Worm (Caenorhabditis elegans) whole organism, L4 larva: ENCODE measurements around the gene str-10.
"Not testable (repeated sequence)": the region's sequence is repeated elsewhere in the genome, so short reads cannot be mapped to it uniquely, and the experiment has no call there.

Experiments used
- F10B5.3 ChIP-seq: sonication (generic microtip); optimal IDR thresholded peaks from 2 replicates; lab custom pipeline; 2016; ENCODE audit warnings: mild to moderate bottlenecking, missing genetic modification characterization, missing compliant biosample characterization
- F26F4.8 ChIP-seq: fragments of 200-800 bp; sonication (Bioruptor generic); conservative IDR thresholded peaks from 2 replicates; pipeline ENCODE4 v1.3.6; 2022; ENCODE audit warnings: missing genetic modification characterization, missing compliant biosample characterization
- F44E2.7 ChIP-seq: fragments of 200-800 bp; sonication (Bioruptor generic); IDR thresholded peaks from 2 replicates; pipeline ENCODE4 v2.1.2; 2022; ENCODE audit warnings: missing genetic modification characterization, missing compliant biosample characterization
- T20F7.1 ChIP-seq: fragments of 200-800 bp; sonication (Bioruptor generic); optimal IDR thresholded peaks from 2 replicates; lab custom pipeline; 2018; ENCODE audit warnings: mild to moderate bottlenecking, missing genetic modification characterization, missing compliant biosample characterization
- Y48G9A.11 ChIP-seq: fragments of 200-800 bp; sonication (Bioruptor generic); IDR thresholded peaks from 2 replicates; pipeline ENCODE4 v1.3.6; 2022; ENCODE audit warnings: missing genetic modification reagents, missing genetic modification characterization, missing compliant biosample characterization
- Y5F2A.4 ChIP-seq: fragments of 200-800 bp; sonication (Bioruptor generic); optimal IDR thresholded peaks from 2 replicates; lab custom pipeline; 2018; ENCODE audit warnings: mild to moderate bottlenecking, missing genetic modification characterization, missing compliant biosample characterization
- Y75B8A.6 ChIP-seq: fragments of 200-800 bp; sonication (Bioruptor generic); IDR thresholded peaks from 2 replicates; pipeline ENCODE4 v1.3.6; 2022; ENCODE audit warnings: missing genetic modification reagents, missing genetic modification characterization, missing compliant biosample characterization
- ZK337.2 ChIP-seq: fragments of 200-800 bp; sonication (Bioruptor generic); IDR thresholded peaks from 2 replicates; pipeline ENCODE4 v1.3.6; 2022; ENCODE audit warnings: missing genetic modification reagents, missing genetic modification characterization, missing compliant biosample characterization
- aha-1 ChIP-seq: fragments of 150-350 bp; peaks from one replicate; lab custom pipeline; 2014; ENCODE audit warnings: missing biosample characterization, missing genetic modification characterization
- arid-1 ChIP-seq: fragments of 200-800 bp; sonication (Bioruptor generic); conservative IDR thresholded peaks from 2 replicates; pipeline ENCODE4 v1.3.6; 2022; ENCODE audit warnings: missing genetic modification reagents, missing genetic modification characterization, missing compliant biosample characterization
- ceh-28 ChIP-seq: fragments of 150-350 bp; optimal IDR thresholded peaks from 2 replicates; lab custom pipeline; 2014; ENCODE audit warnings: missing biosample characterization, missing genetic modification reagents, missing genetic modification characterization
- ceh-32 ChIP-seq: sonication (generic microtip); optimal IDR thresholded peaks from 2 replicates; lab custom pipeline; 2016; ENCODE audit warnings: mild to moderate bottlenecking, missing genetic modification characterization, missing compliant biosample characterization; ENCODE audit not compliant: poor library complexity
- cey-2 ChIP-seq: sonication (generic microtip); optimal IDR thresholded peaks from 3 replicates; lab custom pipeline; 2017; ENCODE audit warnings: missing genetic modification characterization, mild to moderate bottlenecking, missing compliant biosample characterization, antibody characterized with exemption, borderline replicate concordance; ENCODE audit not compliant: insufficient read depth
- ctbp-1 ChIP-seq: fragments of 200-800 bp; sonication (Bioruptor generic); IDR thresholded peaks from 2 replicates; pipeline ENCODE4 v1.3.6; 2022; ENCODE audit warnings: missing genetic modification reagents, missing genetic modification characterization, missing compliant biosample characterization
- dmd-6 ChIP-seq: fragments of 200-800 bp; sonication (Bioruptor generic); IDR thresholded peaks from 2 replicates; pipeline ENCODE4 v1.3.6; 2022; ENCODE audit warnings: missing genetic modification reagents, missing genetic modification characterization, missing compliant biosample characterization
- dpl-1 ChIP-seq: fragments of 150-350 bp; optimal IDR thresholded peaks from 2 replicates; lab custom pipeline; 2014; ENCODE audit warnings: missing biosample characterization, missing genetic modification reagents, missing genetic modification characterization
- egl-43 ChIP-seq: fragments of 200-800 bp; sonication (Bioruptor generic); IDR thresholded peaks from 2 replicates; pipeline ENCODE4 v1.3.6; 2022; ENCODE audit warnings: missing genetic modification reagents, missing genetic modification characterization, missing compliant biosample characterization
- fkh-10 ChIP-seq: fragments of 150-350 bp; optimal IDR thresholded peaks from 2 replicates; lab custom pipeline; 2014; ENCODE audit warnings: missing biosample characterization, missing genetic modification reagents, missing genetic modification characterization
- gei-8 ChIP-seq: fragments of 200-800 bp; sonication (Bioruptor generic); optimal IDR thresholded peaks from 2 replicates; lab custom pipeline; 2018; ENCODE audit warnings: mild to moderate bottlenecking, missing genetic modification characterization, missing compliant biosample characterization
- hlh-11 ChIP-seq: fragments of 200-800 bp; sonication (Bioruptor generic); optimal IDR thresholded peaks from 2 replicates; lab custom pipeline; 2018; ENCODE audit warnings: mild to moderate bottlenecking, missing genetic modification characterization, missing compliant biosample characterization
- hmg-1.1 ChIP-seq: fragments of 200-800 bp; sonication (Bioruptor generic); IDR thresholded peaks from 2 replicates; pipeline ENCODE4 v1.3.6; 2022; ENCODE audit warnings: missing genetic modification reagents, missing genetic modification characterization, missing compliant biosample characterization
- lim-7 ChIP-seq: fragments of 200-800 bp; sonication (Bioruptor generic); IDR thresholded peaks from 2 replicates; pipeline ENCODE4 v1.3.6; 2022; ENCODE audit warnings: missing genetic modification characterization, missing compliant biosample characterization
- lin-13 ChIP-seq: fragments of 150-350 bp; optimal IDR thresholded peaks from 2 replicates; lab custom pipeline; 2014; ENCODE audit warnings: missing biosample characterization, missing genetic modification reagents, missing genetic modification characterization
- lin-15B ChIP-seq: fragments of 150-350 bp; sonication (generic microtip); optimal IDR thresholded peaks from 3 replicates; lab custom pipeline; 2014; ENCODE audit warnings: missing biosample characterization, missing genetic modification characterization
- lin-29 ChIP-seq: fragments of 200-800 bp; sonication (Bioruptor generic); IDR thresholded peaks from 2 replicates; pipeline ENCODE4 v1.3.6; 2022; ENCODE audit warnings: missing genetic modification reagents, missing genetic modification characterization, missing compliant biosample characterization
- madf-5 ChIP-seq, 2 experiments: fragments of 200-800 bp; sonication (Bioruptor generic); IDR thresholded peaks; 2 replicates each; pipeline ENCODE4 v1.3.6; 2022; ENCODE audit warnings: missing compliant biosample characterization in 2 of 2, missing genetic modification characterization in 2 of 2
- madf-9 ChIP-seq: fragments of 200-800 bp; sonication (Bioruptor generic); conservative IDR thresholded peaks from 2 replicates; pipeline ENCODE4 v1.3.6; 2022; ENCODE audit warnings: missing genetic modification reagents, missing genetic modification characterization, missing compliant biosample characterization
- mdl-1 ChIP-seq, 2 experiments: fragments of 150-350 bp in 1 of 2; sonication (generic microtip) in 1 of 2; optimal IDR thresholded peaks; 2 replicates each; lab custom pipeline; 2014 to 2017; ENCODE audit warnings: missing biosample characterization in 2 of 2, missing genetic modification characterization in 2 of 2
- mdt-29 ChIP-seq: fragments of 200-800 bp; sonication (Bioruptor generic); IDR thresholded peaks from 2 replicates; pipeline ENCODE4 v1.3.6; 2022; ENCODE audit warnings: missing genetic modification reagents, missing genetic modification characterization, missing compliant biosample characterization
- mxl-2 ChIP-seq: fragments of 200-800 bp; sonication (Bioruptor generic); conservative IDR thresholded peaks from 2 replicates; pipeline ENCODE4 v1.3.6; 2022; ENCODE audit warnings: missing genetic modification reagents, missing genetic modification characterization, missing compliant biosample characterization
- nhr-10 ChIP-seq: fragments of 150-350 bp; optimal IDR thresholded peaks from 2 replicates; lab custom pipeline; 2014; ENCODE audit warnings: missing biosample characterization, missing genetic modification characterization
- nhr-237 ChIP-seq: sonication (generic microtip); optimal IDR thresholded peaks from 2 replicates; lab custom pipeline; 2017; ENCODE audit warnings: missing biosample characterization, missing genetic modification characterization
- nhr-48 ChIP-seq: sonication (generic microtip); optimal IDR thresholded peaks from 2 replicates; lab custom pipeline; 2016; ENCODE audit warnings: mild to moderate bottlenecking, missing genetic modification characterization, missing compliant biosample characterization
- nhr-77 ChIP-seq: fragments of 150-350 bp; optimal IDR thresholded peaks from 2 replicates; lab custom pipeline; 2014; ENCODE audit warnings: missing biosample characterization, missing genetic modification characterization
- pha-4 ChIP-seq, 2 experiments: fragments of 150-350 bp in 1 of 2; fragments of 200-800 bp in 1 of 2; sonication (Bioruptor generic) in 1 of 2; IDR thresholded peaks in 1 of 2; optimal IDR thresholded peaks in 1 of 2; 2 replicates each; pipeline versions ENCODE4 v1.3.6 to Lab custom; 2014 to 2022; ENCODE audit warnings: missing genetic modification characterization in 2 of 2, missing genetic modification reagents in 2 of 2, missing biosample characterization in 1 of 2, missing compliant biosample characterization in 1 of 2
- php-3 ChIP-seq: fragments of 200-800 bp; sonication (Bioruptor generic); IDR thresholded peaks from 2 replicates; pipeline ENCODE4 v1.3.6; 2022; ENCODE audit warnings: missing genetic modification reagents, missing genetic modification characterization, missing compliant biosample characterization
- pqm-1 ChIP-seq: sonication (generic microtip); optimal IDR thresholded peaks from 2 replicates; lab custom pipeline; 2017; ENCODE audit warnings: missing biosample characterization, missing genetic modification characterization
- saeg-2 ChIP-seq: fragments of 200-800 bp; sonication (Bioruptor generic); IDR thresholded peaks from 2 replicates; pipeline ENCODE4 v1.3.6; 2022; ENCODE audit warnings: missing genetic modification reagents, missing genetic modification characterization, missing compliant biosample characterization
- sdz-12 ChIP-seq: fragments of 200-800 bp; sonication (Bioruptor generic); optimal IDR thresholded peaks from 2 replicates; lab custom pipeline; 2018; ENCODE audit warnings: mild to moderate bottlenecking, missing genetic modification characterization, missing compliant biosample characterization
- set-16 ChIP-seq: fragments of 200-800 bp; sonication (Bioruptor generic); IDR thresholded peaks from 2 replicates; pipeline ENCODE4 v1.3.6; 2022; ENCODE audit warnings: missing genetic modification reagents, missing genetic modification characterization, missing compliant biosample characterization
- spr-1 ChIP-seq: sonication (generic microtip); optimal IDR thresholded peaks from 2 replicates; lab custom pipeline; 2016; ENCODE audit warnings: mild to moderate bottlenecking, missing genetic modification characterization, missing compliant biosample characterization
- tra-1 ChIP-seq: fragments of 200-800 bp; sonication (Bioruptor generic); IDR thresholded peaks from 2 replicates; pipeline ENCODE4 v1.3.6; 2022; ENCODE audit warnings: missing genetic modification reagents, missing genetic modification characterization, missing compliant biosample characterization
- unc-62 ChIP-seq, 3 experiments: fragments of 150-350 bp in 1 of 3; sonication (generic microtip); optimal IDR thresholded peaks in 2 of 3; peaks in 1 of 3; 1 replicate in 1 of 3; 2 replicates in 2 of 3; lab custom pipeline; 2014 to 2017; ENCODE audit warnings: missing biosample characterization in 3 of 3, missing genetic modification characterization in 3 of 3, missing genetic modification reagents in 3 of 3, missing genotype in 1 of 3
- zfp-2 ChIP-seq: sonication (generic microtip); optimal IDR thresholded peaks from 2 replicates; lab custom pipeline; 2016; ENCODE audit warnings: mild to moderate bottlenecking, missing genetic modification characterization, missing compliant biosample characterization
- zfp-3 ChIP-seq: fragments of 200-800 bp; sonication (Bioruptor generic); conservative IDR thresholded peaks from 2 replicates; pipeline ENCODE4 v1.3.6; 2022; ENCODE audit warnings: missing genetic modification reagents, missing genetic modification characterization, missing compliant biosample characterization
- zip-2 ChIP-seq: fragments of 150-350 bp; optimal IDR thresholded peaks from 2 replicates; lab custom pipeline; 2014; ENCODE audit warnings: missing biosample characterization, missing genetic modification characterization
- ztf-11 ChIP-seq: fragments of 150-350 bp; optimal IDR thresholded peaks from 2 replicates; lab custom pipeline; 2014; ENCODE audit warnings: missing biosample characterization, missing genetic modification characterization
- ztf-7 ChIP-seq: fragments of 150-350 bp; optimal IDR thresholded peaks from 2 replicates; lab custom pipeline; 2014; ENCODE audit warnings: missing biosample characterization, missing genetic modification characterization

str-10 gene

DNA sequence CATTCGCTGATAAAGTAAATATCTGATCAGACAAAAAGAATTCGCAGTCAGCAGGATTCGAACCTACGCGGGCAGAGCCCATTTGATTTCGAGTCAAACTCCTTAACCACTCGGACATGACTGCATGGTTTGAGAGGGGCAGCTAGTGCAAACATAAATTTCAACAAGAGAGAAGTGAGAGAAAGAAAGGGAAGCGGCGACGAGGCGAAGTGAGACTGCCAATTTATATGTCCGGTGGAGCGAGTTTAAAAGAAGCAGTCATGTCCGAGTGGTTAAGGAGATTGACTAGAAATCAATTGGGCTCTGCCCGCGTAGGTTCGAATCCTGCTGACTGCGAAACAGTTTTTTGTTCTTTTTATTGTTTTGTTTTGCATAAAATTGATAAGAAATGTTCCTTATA, 36.1 kb upstream of the str-10 start (continued):
- TF ChIP-seq dmd-6 (peak; percentile 87), madf-9 (GFP tag; lab: Robert Waterston, UW) (peak; percentile 95), hlh-11 (tag; lab: Kevin White, UChicago) (peak; percentile 75), arid-1 (GFP tag; lab: Robert Waterston, UW) (peak; percentile 95), php-3 (GFP tag; lab: Robert Waterston, UW) (peak; percentile 86), pha-4 (GFP tag; IDR thresholded peaks at IDR 0.05; lab: Robert Waterston, UW) (peak; percentile 96; the same call in 1 of the 2 replicates), pha-4 (tag; optimal IDR thresholded peaks at IDR 0.05; lab: Kevin White, UChicago) (peak; percentile 11), hmg-1.1 (GFP tag; lab: Robert Waterston, UW) (peak; percentile 99), spr-1 (peak; percentile 75), unc-62 (GFP tag; optimal IDR thresholded peaks at IDR 0.05 in 1 of 2; lab: Kevin White, UChicago) (peak in 1 of 2 experiments; percentile 97), fkh-10 (GFP tag; lab: Kevin White, UChicago) (peak; percentile 81), zip-2 (tag; lab: Kevin White, UChicago) (peak; percentile 80), saeg-2 (GFP tag; lab: Robert Waterston, UW) (peak; percentile 87), ceh-32 (tag; lab: Kevin White, UChicago) (peak; percentile 35), sdz-12 (peak; percentile 95), egl-43 (GFP tag; lab: Robert Waterston, UW) (peak; percentile 99), ztf-7 (peak; percentile 77), mdt-29 (GFP tag; lab: Robert Waterston, UW) (peak; percentile 85), Y75B8A.6 (peak; percentile 76), mxl-2 (GFP tag; lab: Robert Waterston, UW) (peak; percentile 77), nhr-48 (tag; lab: Kevin White, UChicago) (peak; percentile 80), aha-1 (peak; percentile 100), ctbp-1 (GFP tag; lab: Robert Waterston, UW) (peak; percentile 97), lim-7 (peak; percentile 95), zfp-2 (tag; lab: Kevin White, UChicago) (peak; percentile 67), F44E2.7 (GFP tag; lab: Robert Waterston, UW) (peak; percentile 86), mdl-1 (tag; optimal IDR thresholded peaks at IDR 0.05; lab: Kevin White, UChicago) (peak; percentile 66 to 75), tra-1 (GFP tag; lab: Robert Waterston, UW) (peak; percentile 88), Y5F2A.4 (GFP tag; lab: Kevin White, UChicago) (peak; percentile 81), gei-8 (GFP tag; lab: Kevin White, UChicago) (peak; percentile 95), dpl-1 (GFP tag; lab: Kevin White, UChicago) (peak; percentile 32), zfp-3 (GFP tag; lab: Robert Waterston, UW) (peak; percentile 64; the same call in 1 of the 2 replicates)
- TF ChIP-seq unc-62 (tag; optimal IDR thresholded peaks at IDR 0.05; lab: Kevin White, UChicago): not testable (repeated sequence)

DNA sequence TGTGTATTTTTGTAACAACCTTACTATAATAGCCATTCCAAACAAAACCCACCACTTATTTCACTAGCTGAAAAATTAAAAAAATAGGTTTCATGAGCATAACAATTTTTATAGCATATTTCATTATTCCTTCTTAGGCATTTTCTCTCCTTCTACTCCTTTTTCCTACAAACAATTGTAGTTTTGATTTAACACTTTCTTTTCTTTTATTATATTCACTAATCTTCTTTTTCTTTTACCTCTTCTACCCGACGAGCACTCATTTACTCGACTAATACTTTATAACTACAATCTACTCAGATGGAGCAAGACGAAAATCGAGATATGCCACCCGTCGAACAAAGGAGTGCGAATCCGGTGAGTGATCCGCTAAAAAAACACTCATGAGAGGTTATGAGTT, 34.2 kb upstream of the str-10 start, which contains the start of gene C53C7.3:
Gene C53C7.3, plus strand, starts transcription at position 301 of the 400 bp plus-strand sequence.
- no peak for TF ChIP-seq F26F4.8 (GFP tag; lab: Robert Waterston, UW)
- TF ChIP-seq madf-5 (GFP tag; IDR thresholded peaks at IDR 0.05; lab: Robert Waterston, UW): no peak
- no peak for TF ChIP-seq lin-15B

ce11 chrX:13051405-13051804, 31.0 kb upstream of the str-10 start, which contains the start of gene K03A11.1:
Gene K03A11.1, plus strand, starts transcription at chrX:13051705.
- TF ChIP-seq F10B5.3 (tag; lab: Kevin White, UChicago) (no peak), nhr-77 (tag; lab: Kevin White, UChicago) (no peak), hlh-11 (tag; lab: Kevin White, UChicago) (no peak), tra-1 (GFP tag; lab: Robert Waterston, UW) (no peak), ztf-11 (tag; lab: Kevin White, UChicago) (no peak), madf-5 (GFP tag; IDR thresholded peaks at IDR 0.05; lab: Robert Waterston, UW) (no peak), nhr-10 (tag; lab: Kevin White, UChicago) (no peak), set-16 (no peak), lin-29 (GFP tag; lab: Robert Waterston, UW) (no peak), Y48G9A.11 (GFP tag; lab: Robert Waterston, UW) (no peak), pqm-1 (tag; lab: Kevin White, UChicago) (no peak), php-3 (GFP tag; lab: Robert Waterston, UW) (no peak), T20F7.1 (no peak), mdt-29 (GFP tag; lab: Robert Waterston, UW) (no peak), ZK337.2 (GFP tag; lab: Robert Waterston, UW) (no peak), cey-2 (no peak), lin-13 (GFP tag; lab: Kevin White, UChicago) (no peak), nhr-237 (tag; lab: Kevin White, UChicago) (no peak), ceh-28 (tag; lab: Kevin White, UChicago) (no peak)
